Worm (Caenorhabditis elegans): Measurements from ENCODE around the gene C35D10.5.

DNA sequence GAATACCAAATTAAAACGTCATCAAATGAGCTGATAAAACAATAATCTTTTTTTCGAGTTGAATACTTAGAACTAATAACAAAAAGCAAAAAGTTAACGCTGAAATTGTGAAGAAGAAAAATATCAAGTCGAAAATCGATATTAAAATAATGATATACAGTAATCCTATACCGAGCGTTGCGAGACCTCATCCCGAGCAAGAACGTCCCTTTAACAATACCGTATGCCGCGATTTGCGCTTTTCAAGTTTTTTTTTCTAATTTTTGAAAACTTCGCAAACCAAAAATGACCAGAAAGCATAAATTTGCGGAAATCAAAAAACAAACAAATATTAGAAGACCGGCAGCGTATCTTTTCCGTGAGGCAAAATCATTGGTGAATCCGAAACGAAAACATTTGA, 28.8 kb downstream of the C35D10.5 start, which contains the start of gene F26F4.5:
- TF ChIP-seq jun-1 (tag; optimal IDR thresholded peaks at IDR 0.05): no peak
- TF ChIP-seq pag-3 (tag; optimal IDR thresholded peaks at IDR 0.05; ENCODE audit: borderline replicate concordance, insufficient read depth): no peak
- TF ChIP-seq mdl-1 (tag; optimal IDR thresholded peaks at IDR 0.05): no peak
- TF ChIP-seq nhr-77 (tag; optimal IDR thresholded peaks at IDR 0.05): no peak
- no peak for TF ChIP-seq dpl-1 (GFP tag; optimal IDR thresholded peaks at IDR 0.05)
- TF ChIP-seq nhr-76 (tag; optimal IDR thresholded peaks at IDR 0.05): no peak
- TF ChIP-seq ztf-11 (tag; optimal IDR thresholded peaks at IDR 0.05): no peak
- no peak for TF ChIP-seq ces-1 (GFP tag; optimal IDR thresholded peaks at IDR 0.05)
- no peak for TF ChIP-seq unc-62 (GFP tag; optimal IDR thresholded peaks at IDR 0.05)
- no peak for TF ChIP-seq fkh-10 (GFP tag; optimal IDR thresholded peaks at IDR 0.05)
- TF ChIP-seq nhr-12 (tag; optimal IDR thresholded peaks at IDR 0.05): no peak
- no peak for TF ChIP-seq ama-1 (optimal IDR thresholded peaks at IDR 0.05)
- TF ChIP-seq F16B12.6 (tag; optimal IDR thresholded peaks at IDR 0.05): no peak
- TF ChIP-seq pqm-1 (tag; optimal IDR thresholded peaks at IDR 0.05): no peak

Data from whole organism, L1 larva.